Worm (Caenorhabditis elegans) whole organism, young adult: ENCODE results near the gene tag-273.
A peak's percentile ranks its signal among the peaks of the same experiment; 100 is the strongest.

Experiments
- C06A6.2 ChIP-seq: fragments of 200-800 bp; sonication (Bioruptor generic); conservative IDR thresholded peaks from 2 replicates; pipeline ENCODE4 v1.3.6; 2022; ENCODE audit warnings: missing genetic modification characterization, missing compliant biosample characterization
- C17E4.6 ChIP-seq: fragments of 200-800 bp; sonication (Bioruptor generic); IDR thresholded peaks from 2 replicates; pipeline ENCODE4 v1.3.6; 2022; ENCODE audit warnings: missing genetic modification reagents, missing genetic modification characterization, missing compliant biosample characterization
- F49E8.2 ChIP-seq: sonication (generic microtip); optimal IDR thresholded peaks from 3 replicates; lab custom pipeline; 2017; ENCODE audit warnings: missing genetic modification characterization, mild to moderate bottlenecking, missing compliant biosample characterization, antibody characterized with exemption, moderate library complexity; ENCODE audit not compliant: insufficient read depth
- K11D2.4 ChIP-seq: fragments of 200-800 bp; sonication (Bioruptor generic); IDR thresholded peaks from 2 replicates; pipeline ENCODE4 v1.3.6; 2022; ENCODE audit warnings: missing genetic modification reagents, missing genetic modification characterization, missing compliant biosample characterization
- Y53F4B.3 ChIP-seq: fragments of 200-800 bp; sonication (Bioruptor generic); IDR thresholded peaks from 2 replicates; pipeline ENCODE4 v1.3.6; 2022; ENCODE audit warnings: missing genetic modification reagents, missing genetic modification characterization, missing compliant biosample characterization
- Y53G8AR.9 ChIP-seq: fragments of 200-800 bp; sonication (Bioruptor generic); conservative IDR thresholded peaks from 2 replicates; pipeline ENCODE4 v1.3.6; 2022; ENCODE audit warnings: missing genetic modification reagents, missing genetic modification characterization, missing compliant biosample characterization
- Y95B8A.8 ChIP-seq: fragments of 200-800 bp; sonication (Bioruptor generic); IDR thresholded peaks from 2 replicates; pipeline ENCODE4 v1.3.6; 2022; ENCODE audit warnings: missing genetic modification reagents, missing genetic modification characterization, missing compliant biosample characterization
- aptf-3 ChIP-seq: fragments of 200-800 bp; sonication (Bioruptor generic); IDR thresholded peaks from 2 replicates; pipeline ENCODE4 v1.3.6; 2022; ENCODE audit warnings: missing genetic modification characterization, missing compliant biosample characterization
- bed-2 ChIP-seq: fragments of 200-800 bp; sonication (Bioruptor generic); IDR thresholded peaks from 2 replicates; pipeline ENCODE4 v1.3.6; 2022; ENCODE audit warnings: missing genetic modification reagents, missing genetic modification characterization, missing compliant biosample characterization
- ceh-40 ChIP-seq: fragments of 200-800 bp; sonication (Bioruptor generic); IDR thresholded peaks from 2 replicates; pipeline ENCODE4 v1.3.6; 2022; ENCODE audit warnings: missing genetic modification characterization, missing compliant biosample characterization
- ceh-91 ChIP-seq: fragments of 200-800 bp; sonication (Bioruptor generic); IDR thresholded peaks from 2 replicates; pipeline ENCODE4 v1.3.6; 2022; ENCODE audit warnings: missing genetic modification reagents, missing genetic modification characterization, missing compliant biosample characterization
- efl-1 ChIP-seq: fragments of 150-350 bp; optimal IDR thresholded peaks from 2 replicates; lab custom pipeline; 2014; ENCODE audit warnings: missing biosample characterization, missing genetic modification reagents, missing genetic modification characterization
- egl-18 ChIP-seq: fragments of 200-800 bp; sonication (Bioruptor generic); IDR thresholded peaks from 2 replicates; pipeline ENCODE4 v1.3.6; 2022; ENCODE audit warnings: missing genetic modification reagents, missing genetic modification characterization, missing compliant biosample characterization
- egrh-3 ChIP-seq: fragments of 200-800 bp; sonication (Bioruptor generic); IDR thresholded peaks from 2 replicates; pipeline ENCODE4 v1.3.6; 2022; ENCODE audit warnings: missing genetic modification reagents, missing genetic modification characterization, missing compliant biosample characterization
- fkh-3 ChIP-seq: sonication (generic microtip); optimal IDR thresholded peaks from 2 replicates; lab custom pipeline; 2016; ENCODE audit warnings: mild to moderate bottlenecking, missing genetic modification characterization, missing compliant biosample characterization
- hrde-1 ChIP-seq: sonication (generic microtip); optimal IDR thresholded peaks from 2 replicates; lab custom pipeline; 2016; ENCODE audit warnings: missing genetic modification characterization, mild to moderate bottlenecking, missing compliant biosample characterization, moderate library complexity, missing genotype, missing genetic modification reagents, borderline replicate concordance
- hsf-1 ChIP-seq: fragments of 200-800 bp; sonication (Bioruptor generic); IDR thresholded peaks from 2 replicates; pipeline ENCODE4 v1.3.6; 2022; ENCODE audit warnings: missing genetic modification reagents, missing genetic modification characterization, missing compliant biosample characterization
- lin-54 ChIP-seq: fragments of 200-800 bp; sonication (Bioruptor generic); optimal IDR thresholded peaks from 2 replicates; lab custom pipeline; 2018; ENCODE audit warnings: mild to moderate bottlenecking, missing genetic modification characterization, missing compliant biosample characterization
- madf-10 ChIP-seq: sonication (generic microtip); optimal IDR thresholded peaks from 2 replicates; lab custom pipeline; 2016; ENCODE audit warnings: mild to moderate bottlenecking, missing genetic modification characterization, missing compliant biosample characterization
- madf-6 ChIP-seq: fragments of 200-800 bp; sonication (Bioruptor generic); IDR thresholded peaks from 2 replicates; pipeline ENCODE4 v1.3.6; 2022; ENCODE audit warnings: missing genetic modification reagents, missing genetic modification characterization, missing compliant biosample characterization
- mcd-1 ChIP-seq: fragments of 200-800 bp; sonication (Bioruptor generic); IDR thresholded peaks from 2 replicates; pipeline ENCODE4 v1.3.6; 2022; ENCODE audit warnings: missing genetic modification reagents, missing genetic modification characterization, missing compliant biosample characterization
- mes-4 ChIP-seq: sonication (generic microtip); optimal IDR thresholded peaks from 2 replicates; lab custom pipeline; 2016; ENCODE audit warnings: missing genotype, missing genetic modification characterization, missing compliant biosample characterization
- mxl-1 ChIP-seq: sonication (generic microtip); optimal IDR thresholded peaks from 2 replicates; lab custom pipeline; 2016; ENCODE audit warnings: missing genetic modification characterization, missing compliant biosample characterization
- nfya-1 ChIP-seq: sonication (generic microtip); optimal IDR thresholded peaks from 2 replicates; lab custom pipeline; 2017; ENCODE audit warnings: antibody characterized with exemption, missing compliant biosample characterization, missing genetic modification characterization, borderline replicate concordance; ENCODE audit not compliant: insufficient read depth
- nhr-80 ChIP-seq: sonication (generic microtip); optimal IDR thresholded peaks from 2 replicates; lab custom pipeline; 2016; ENCODE audit warnings: missing genetic modification characterization, missing compliant biosample characterization
- pbrm-1 ChIP-seq: fragments of 200-800 bp; sonication (Bioruptor generic); IDR thresholded peaks from 2 replicates; pipeline ENCODE4 v1.3.6; 2022; ENCODE audit warnings: missing genetic modification reagents, missing genetic modification characterization, missing compliant biosample characterization
- snpc-1.1 ChIP-seq: sonication (generic microtip); optimal IDR thresholded peaks from 2 replicates; lab custom pipeline; 2017; ENCODE audit warnings: missing genetic modification characterization, mild to moderate bottlenecking, missing compliant biosample characterization, antibody characterized with exemption, moderate library complexity, missing genotype, missing genetic modification reagents; ENCODE audit not compliant: insufficient read depth
- snpc-3.4 ChIP-seq: sonication (generic microtip); optimal IDR thresholded peaks from 2 replicates; lab custom pipeline; 2017; ENCODE audit warnings: missing genetic modification characterization, mild to moderate bottlenecking, missing compliant biosample characterization, antibody characterized with exemption, moderate library complexity, missing genotype, missing genetic modification reagents
- snpc-4 ChIP-seq, 5 experiments: fragments of 150-350 bp in 1 of 5; sonication (generic microtip) in 4 of 5; optimal IDR thresholded peaks; 2 replicates each; lab custom pipeline; 2014 to 2018; ENCODE audit warnings: missing genetic modification characterization in 5 of 5, missing biosample characterization in 3 of 5, antibody characterized with exemption in 2 of 5, mild to moderate bottlenecking in 2 of 5, missing compliant biosample characterization in 2 of 5, missing genotype in 2 of 5, moderate library complexity in 2 of 5, missing genetic modification reagents in 1 of 5
- somi-1 ChIP-seq: fragments of 200-800 bp; sonication (Bioruptor generic); optimal IDR thresholded peaks from 2 replicates; lab custom pipeline; 2018; ENCODE audit warnings: mild to moderate bottlenecking, missing genetic modification characterization, missing compliant biosample characterization
- tbx-9 ChIP-seq: sonication (generic microtip); optimal IDR thresholded peaks from 2 replicates; lab custom pipeline; 2016; ENCODE audit warnings: borderline replicate concordance, missing genetic modification characterization, inconsistent platforms, missing compliant biosample characterization
- ztf-26 ChIP-seq: sonication (generic microtip); optimal IDR thresholded peaks from 2 replicates; lab custom pipeline; 2017; ENCODE audit warnings: missing genetic modification characterization, missing compliant biosample characterization
- ztf-28 ChIP-seq: fragments of 200-800 bp; sonication (Bioruptor generic); IDR thresholded peaks from 2 replicates; pipeline ENCODE4 v1.3.6; 2022; ENCODE audit warnings: missing genetic modification reagents, missing genetic modification characterization, missing compliant biosample characterization

The tag-273 gene

ce11 chrIV:14525272-14526162, 20.6 kb upstream of the tag-273 start (continued):
- TF ChIP-seq ztf-28 (GFP tag; lab: Robert Waterston, UW) (peak; percentile 82; the same call in 1 of the 2 replicates), Y53G8AR.9 (GFP tag; lab: Robert Waterston, UW) (peak; percentile 86), F49E8.2 (tag; lab: Kevin White, UChicago) (peak; percentile 18), egrh-3 (GFP tag; lab: Robert Waterston, UW) (peak; percentile 45; the same call in 1 of the 2 replicates), C17E4.6 (peak; percentile 73; the same call in 1 of the 2 replicates), snpc-1.1 (tag; lab: Kevin White, UChicago) (peak; percentile 81), Y53F4B.3 (GFP tag; lab: Robert Waterston, UW) (peak; percentile 43; the same call in 1 of the 2 replicates), hsf-1 (peak; percentile 80), mcd-1 (peak; percentile 66), ceh-91 (GFP tag; lab: Robert Waterston, UW) (peak; percentile 62; the same call in 1 of the 2 replicates), madf-6 (peak; percentile 88), snpc-4 (GFP tag; optimal IDR thresholded peaks at IDR 0.05; lab: Kevin White, UChicago) (peak; percentile 91), snpc-4 (tag; optimal IDR thresholded peaks at IDR 0.05; lab: Kevin White, UChicago) (peak; percentile 93 to 99 (median 94))

ce11 chrIV:14523568-14523967, 18.6 kb upstream of the tag-273 start, which contains the start of gene srh-63:
Gene srh-63 (plus strand): TSS chrIV:14523868.
- TF ChIP-seq pbrm-1 (GFP tag; lab: Robert Waterston, UW) = no peak
- no peak for TF ChIP-seq madf-10 (tag; lab: Kevin White, UChicago)
- no peak for TF ChIP-seq Y53F4B.3 (GFP tag; lab: Robert Waterston, UW)
- TF ChIP-seq snpc-3.4 (tag; lab: Kevin White, UChicago) = no peak
- TF ChIP-seq egl-18 (GFP tag; lab: Robert Waterston, UW) = no peak
- no peak for TF ChIP-seq hrde-1 (tag; lab: Kevin White, UChicago)
- TF ChIP-seq mes-4 = no peak
- no peak for TF ChIP-seq aptf-3 (GFP tag; lab: Robert Waterston, UW)
- no peak for TF ChIP-seq nfya-1 (tag; lab: Kevin White, UChicago)

DNA sequence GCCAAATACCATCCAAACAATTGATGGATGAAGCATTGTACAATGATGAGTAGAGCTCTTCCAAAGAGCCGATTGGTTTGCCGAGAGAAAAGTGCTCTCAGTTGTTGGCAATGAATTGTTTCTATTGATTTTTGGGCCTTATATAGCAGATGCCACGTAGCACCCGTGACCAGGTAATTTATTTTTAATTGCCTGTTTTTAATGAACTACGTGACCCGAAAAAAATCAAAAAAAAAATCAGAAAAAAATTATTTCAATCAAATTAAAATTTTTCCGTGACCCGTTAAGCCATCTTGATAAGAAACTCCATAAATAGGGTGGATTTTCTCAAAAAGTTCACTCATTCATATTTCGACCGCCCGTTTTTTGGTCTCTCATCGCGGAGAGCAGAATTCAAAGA, 14.5 kb upstream of the tag-273 start, which contains the start of the genes Y57G11A.2 and T27E7.1:
Gene Y57G11A.2 (minus strand): TSS at position 101 of the 400 bp plus-strand sequence.
Gene T27E7.1 (plus strand): TSS at position 337 of the 400 bp plus-strand sequence.
- TF ChIP-seq snpc-1.1 (tag; lab: Kevin White, UChicago) = no peak
- no peak for TF ChIP-seq tbx-9 (tag; lab: Kevin White, UChicago)
- no peak for TF ChIP-seq ceh-40 (GFP tag; lab: Robert Waterston, UW)
- no peak for TF ChIP-seq K11D2.4
- no peak for TF ChIP-seq efl-1 (GFP tag; lab: Kevin White, UChicago)
- no peak for TF ChIP-seq ztf-26 (tag; lab: Kevin White, UChicago)
- TF ChIP-seq somi-1 (GFP tag; lab: Kevin White, UChicago) = no peak
- TF ChIP-seq ceh-91 (GFP tag; lab: Robert Waterston, UW) = no peak
- TF ChIP-seq Y95B8A.8 = no peak
- TF ChIP-seq bed-2 (GFP tag; lab: Robert Waterston, UW) = no peak
- TF ChIP-seq nhr-80 (tag; lab: Kevin White, UChicago) = no peak
- TF ChIP-seq fkh-3 = no peak
- no peak for TF ChIP-seq C06A6.2 (GFP tag; lab: Robert Waterston, UW)
- no peak for TF ChIP-seq lin-54 (GFP tag; lab: Kevin White, UChicago)
- TF ChIP-seq mxl-1 = no peak
